Worm (Caenorhabditis elegans): ENCODE results near the gene nft-1.

nft-1 gene

DNA sequence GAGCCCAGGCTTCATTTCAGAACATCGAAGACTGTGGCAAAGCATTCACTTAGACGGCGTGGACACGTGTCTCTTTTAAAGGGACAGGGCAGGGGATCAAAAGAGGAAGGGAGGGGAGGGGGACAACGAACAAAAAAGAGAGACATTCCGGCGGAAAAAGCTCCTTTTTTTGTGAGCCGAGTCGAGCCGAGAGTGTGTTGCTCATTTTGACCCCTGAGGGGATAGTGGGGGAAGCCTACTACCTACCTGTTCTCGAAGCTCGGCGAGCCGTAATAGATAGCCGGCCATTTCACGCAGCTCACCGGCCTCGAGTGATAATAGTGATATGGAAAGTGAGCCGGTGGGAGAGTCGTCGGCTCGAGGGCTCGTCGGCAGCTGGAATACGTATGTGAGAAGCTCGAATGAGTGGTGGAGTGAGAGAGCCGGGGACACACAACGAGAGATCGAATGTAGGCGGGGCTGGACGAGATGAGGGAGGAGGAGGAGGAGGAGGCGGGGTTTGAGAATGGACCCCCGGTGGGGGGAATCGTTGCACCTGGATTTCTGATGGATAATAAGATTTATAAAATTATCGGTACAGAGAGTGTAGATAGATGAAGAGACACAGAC lies 13.1 kb downstream of the nft-1 start:
- TF ChIP-seq lin-38 (GFP tag; IDR thresholded peaks at IDR 0.05): no peak
- no peak for TF ChIP-seq zag-1 (tag; optimal IDR thresholded peaks at IDR 0.05)
- TF ChIP-seq R02D3.7 (tag; optimal IDR thresholded peaks at IDR 0.05): no peak
- TF ChIP-seq ceh-44 (GFP tag; IDR thresholded peaks at IDR 0.05): no peak
- TF ChIP-seq nhr-41 (GFP tag; IDR thresholded peaks at IDR 0.05): no peak
- TF ChIP-seq lin-39 (tag; optimal IDR thresholded peaks at IDR 0.05): no peak
- TF ChIP-seq pha-4 (GFP tag; IDR thresholded peaks at IDR 0.05): no peak
- TF ChIP-seq pha-4 (tag; optimal IDR thresholded peaks at IDR 0.05): no peak
- TF ChIP-seq unc-62 (GFP tag; optimal IDR thresholded peaks at IDR 0.05 in 1 of 2): peak in 1 of 2 experiments; percentile 53
- no peak for TF ChIP-seq unc-62 (tag; optimal IDR thresholded peaks at IDR 0.05)
- peak; percentile 86 for TF ChIP-seq set-16 (GFP tag; IDR thresholded peaks at IDR 0.05)

DNA sequence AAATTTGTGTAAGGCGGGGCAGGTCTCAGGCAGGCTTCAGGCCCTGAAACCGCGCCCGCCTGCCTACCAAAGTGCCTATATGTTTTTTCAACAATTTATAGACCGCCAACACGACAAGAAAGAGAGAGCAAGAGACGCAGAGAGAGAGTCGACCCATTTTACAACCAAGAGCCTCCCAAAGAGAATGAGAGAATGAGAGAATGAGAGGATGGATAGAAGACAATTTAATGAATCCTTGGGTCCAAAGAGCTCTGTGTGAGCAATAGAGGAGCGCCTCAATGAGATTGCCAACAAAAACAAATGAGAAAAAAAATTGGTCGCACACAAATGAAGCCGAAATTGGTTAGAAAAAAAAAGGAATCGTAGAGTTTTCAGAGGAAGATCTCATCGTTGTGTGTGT lies 14.2 kb downstream of the nft-1 start:
- TF ChIP-seq lin-29 (GFP tag; IDR thresholded peaks at IDR 0.05) (no peak), D1046.2 (GFP tag; IDR thresholded peaks at IDR 0.05) (no peak), ama-1 (optimal IDR thresholded peaks at IDR 0.05) (no peak), php-3 (GFP tag; IDR thresholded peaks at IDR 0.05) (no peak), nhr-28 (tag; optimal IDR thresholded peaks at IDR 0.05) (no peak), rbr-2 (tag; optimal IDR thresholded peaks at IDR 0.05) (no peak), aly-2 (tag; optimal IDR thresholded peaks at IDR 0.05) (no peak), tag-97 (GFP tag; IDR thresholded peaks at IDR 0.05) (no peak)

ce11 chrIII:11938525-11938924 lies 14.8 kb downstream of the nft-1 start:
- peak; percentile 54 for TF ChIP-seq aha-1 (tag)
- peak in 1 of 2 experiments; percentile 91 for TF ChIP-seq unc-62 (GFP tag; optimal IDR thresholded peaks at IDR 0.05 in 1 of 2)
- TF ChIP-seq unc-62 (tag; optimal IDR thresholded peaks at IDR 0.05): no peak
- no peak for TF ChIP-seq unc-130 (GFP tag; optimal IDR thresholded peaks at IDR 0.05)

- TF ChIP-seq madf-9 (GFP tag; conservative IDR thresholded peaks at IDR 0.05) (no peak), arid-1 (GFP tag; conservative IDR thresholded peaks at IDR 0.05) (no peak), ceh-62 (tag; optimal IDR thresholded peaks at IDR 0.05) (no peak), cey-2 (tag; optimal IDR thresholded peaks at IDR 0.05; ENCODE audit: borderline replicate concordance, insufficient read depth) (no peak), egl-43 (GFP tag; IDR thresholded peaks at IDR 0.05) (no peak), rbr-2 (tag; optimal IDR thresholded peaks at IDR 0.05) (no peak), hlh-11 (tag; optimal IDR thresholded peaks at IDR 0.05) (peak; percentile 55), ceh-20 (GFP tag; IDR thresholded peaks at IDR 0.05) (no peak), nhr-6 (tag; optimal IDR thresholded peaks at IDR 0.05) (no peak), nhr-42 (GFP tag; IDR thresholded peaks at IDR 0.05) (0 out of 2 replicates have a peak, but pooled peaks have one; percentile 11), pqm-1 (tag; optimal IDR thresholded peaks at IDR 0.05) (no peak), ztf-7 (tag; optimal IDR thresholded peaks at IDR 0.05) (no peak), D1046.2 (GFP tag; IDR thresholded peaks at IDR 0.05) (0 out of 2 replicates have a peak, but pooled peaks have one; percentile 12), nhr-11 (tag; optimal IDR thresholded peaks at IDR 0.05) (no peak), lin-39 (tag; optimal IDR thresholded peaks at IDR 0.05) (no peak), dve-1 (tag; optimal IDR thresholded peaks at IDR 0.05; ENCODE audit: insufficient read depth) (no peak), aha-1 (tag) (peak; percentile 81), nhr-28 (tag; optimal IDR thresholded peaks at IDR 0.05) (no peak), F10B5.3 (tag; optimal IDR thresholded peaks at IDR 0.05) (no peak), fkh-10 (GFP tag; optimal IDR thresholded peaks at IDR 0.05) (no peak), daf-16 (GFP tag; optimal IDR thresholded peaks at IDR 0.05) (peak in 1 of 2 experiments; percentile 73), daf-16 (tag; optimal IDR thresholded peaks at IDR 0.05) (no peak)
These were observed 19.0 kb downstream of the nft-1 start for ce11 chrIII:11942664-11943063.

Measured in whole organism, L4 larva.